Worm (Caenorhabditis elegans): ENCODE data around the gene T10H4.13.

ce11 chrV:15298597-15298996 lies 31.3 kb upstream of the T10H4.13 start, which contains the start of gene cpr-3:
- TF ChIP-seq pat-9 (tag; optimal IDR thresholded peaks at IDR 0.05) (no peak), ceh-9 (tag; optimal IDR thresholded peaks at IDR 0.05) (no peak), dmd-4 (tag; optimal IDR thresholded peaks at IDR 0.05; ENCODE audit: borderline replicate concordance) (no peak), pqm-1 (tag; optimal IDR thresholded peaks at IDR 0.05) (no peak), ceh-24 (tag; optimal IDR thresholded peaks at IDR 0.05) (no peak), nhr-11 (tag; optimal IDR thresholded peaks at IDR 0.05) (no peak), unc-55 (GFP tag; optimal IDR thresholded peaks at IDR 0.05) (no peak), unc-86 (tag; optimal IDR thresholded peaks at IDR 0.05) (no peak), odd-2 (tag; optimal IDR thresholded peaks at IDR 0.05) (no peak), ama-1 (optimal IDR thresholded peaks at IDR 0.05) (no peak), T23F11.4 (GFP tag; optimal IDR thresholded peaks at IDR 0.05) (no peak), mec-3 (tag; optimal IDR thresholded peaks at IDR 0.05; ENCODE audit: borderline replicate concordance) (no peak)
